Worm (Caenorhabditis elegans) whole organism, late embryonic: ENCODE measurements around the gene C09G9.1.

Experiments used
- ceh-9 ChIP-seq: sonication (generic microtip); optimal IDR thresholded peaks from 2 replicates; lab custom pipeline; 2016; ENCODE audit warnings: mild to moderate bottlenecking, missing genetic modification characterization, inconsistent platforms, missing compliant biosample characterization
- elt-4 ChIP-seq: sonication (generic microtip); optimal IDR thresholded peaks from 2 replicates; lab custom pipeline; 2016; ENCODE audit warnings: missing genetic modification characterization, missing compliant biosample characterization

- TF ChIP-seq elt-4 (tag; lab: Kevin White, UChicago) (no peak), ceh-9 (no peak)
Measured at ce11 chrIV:8872958-8873357, 7.7 kb upstream of the C09G9.1 start, which contains the start of gene C09G9.3.
